Worm (Caenorhabditis elegans) whole organism, L1 larva: ENCODE data around the gene F08F8.11.

Source experiments
- alr-1 ChIP-seq: fragments of 200-800 bp; sonication (Bioruptor generic); optimal IDR thresholded peaks from 2 replicates; lab custom pipeline; 2018; ENCODE audit warnings: borderline replicate concordance, mild to moderate bottlenecking, missing genetic modification characterization, missing compliant biosample characterization
- aly-2 ChIP-seq: fragments of 150-350 bp; optimal IDR thresholded peaks from 2 replicates; lab custom pipeline; 2014; ENCODE audit warnings: missing biosample characterization, missing genetic modification characterization
- ama-1 ChIP-seq: fragments of 150-350 bp; optimal IDR thresholded peaks from 2 replicates; lab custom pipeline; 2014
- blmp-1 ChIP-seq: fragments of 150-350 bp; optimal IDR thresholded peaks from 2 replicates; lab custom pipeline; 2014; ENCODE audit warnings: missing biosample characterization, missing genetic modification characterization
- ceh-8 ChIP-seq: fragments of 200-800 bp; sonication (Bioruptor generic); optimal IDR thresholded peaks from 2 replicates; lab custom pipeline; 2018; ENCODE audit warnings: mild to moderate bottlenecking, missing genetic modification characterization, moderate library complexity, missing compliant biosample characterization
- ceh-88 ChIP-seq: fragments of 200-800 bp; sonication (Bioruptor generic); IDR thresholded peaks from 2 replicates; pipeline ENCODE4 v1.3.6; 2022; ENCODE audit warnings: missing genetic modification characterization, missing compliant biosample characterization
- efl-1 ChIP-seq, 4 experiments: fragments of 150-350 bp; optimal IDR thresholded peaks in 3 of 4; peaks in 1 of 4; 1 replicate in 1 of 4; 2 replicates in 3 of 4; lab custom pipeline; 2014; ENCODE audit warnings: missing biosample characterization in 2 of 4, missing genetic modification characterization in 2 of 4, missing genetic modification reagents in 2 of 4
- efl-3 ChIP-seq: fragments of 200-800 bp; sonication (Bioruptor generic); optimal IDR thresholded peaks from 2 replicates; lab custom pipeline; 2018; ENCODE audit warnings: mild to moderate bottlenecking, missing genetic modification characterization, missing compliant biosample characterization
- elt-2 ChIP-seq: sonication (generic microtip); optimal IDR thresholded peaks from 2 replicates; lab custom pipeline; 2016; ENCODE audit warnings: missing genetic modification characterization, mild to moderate bottlenecking, inconsistent platforms, missing compliant biosample characterization, missing genetic modification reagents
- fkh-10 ChIP-seq: sonication (generic microtip); optimal IDR thresholded peaks from 2 replicates; lab custom pipeline; 2017; ENCODE audit warnings: missing biosample characterization, missing genetic modification reagents, missing genetic modification characterization
- fkh-4 ChIP-seq: sonication (generic microtip); optimal IDR thresholded peaks from 2 replicates; lab custom pipeline; 2016; ENCODE audit warnings: missing compliant biosample characterization, missing genetic modification characterization, borderline replicate concordance
- grh-1 ChIP-seq: fragments of 200-800 bp; sonication (Bioruptor generic); IDR thresholded peaks from 2 replicates; pipeline ENCODE4 v1.3.6; 2022; ENCODE audit warnings: missing genetic modification reagents, missing genetic modification characterization, missing compliant biosample characterization
- hpl-2 ChIP-seq: fragments of 150-350 bp; optimal IDR thresholded peaks from 2 replicates; lab custom pipeline; 2014; ENCODE audit warnings: missing biosample characterization, missing genetic modification reagents, missing genetic modification characterization
- lin-13 ChIP-seq: fragments of 150-350 bp; optimal IDR thresholded peaks from 2 replicates; lab custom pipeline; 2014; ENCODE audit warnings: missing biosample characterization, missing genetic modification reagents, missing genetic modification characterization
- lin-14 ChIP-seq: fragments of 200-800 bp; sonication (Bioruptor generic); optimal IDR thresholded peaks from 2 replicates; lab custom pipeline; 2018; ENCODE audit warnings: mild to moderate bottlenecking, missing genetic modification characterization, moderate library complexity, missing compliant biosample characterization
- lin-39 ChIP-seq: fragments of 150-350 bp; optimal IDR thresholded peaks from 2 replicates; lab custom pipeline; 2014; ENCODE audit warnings: missing biosample characterization, missing genetic modification reagents, missing genetic modification characterization
- lsy-2 ChIP-seq, 2 experiments: fragments of 150-350 bp; optimal IDR thresholded peaks; 2 replicates each; lab custom pipeline; 2014; ENCODE audit warnings: missing biosample characterization in 2 of 2, missing genetic modification characterization in 2 of 2
- mdl-1 ChIP-seq, 2 experiments: fragments of 150-350 bp; optimal IDR thresholded peaks; 2 replicates each; lab custom pipeline; 2014 to 2017; ENCODE audit warnings: missing biosample characterization in 2 of 2, missing genetic modification characterization in 2 of 2, inconsistent platforms in 1 of 2
- nhr-11 ChIP-seq: fragments of 150-350 bp; optimal IDR thresholded peaks from 2 replicates; lab custom pipeline; 2014; ENCODE audit warnings: missing biosample characterization, missing genetic modification characterization
- nhr-76 ChIP-seq: sonication (generic microtip); optimal IDR thresholded peaks from 2 replicates; lab custom pipeline; 2017; ENCODE audit warnings: missing biosample characterization, missing genetic modification characterization
- nhr-84 ChIP-seq: sonication (generic microtip); optimal IDR thresholded peaks from 2 replicates; lab custom pipeline; 2017; ENCODE audit warnings: missing biosample characterization, missing genetic modification characterization
- nhr-90 ChIP-seq: sonication (generic microtip); optimal IDR thresholded peaks from 2 replicates; lab custom pipeline; 2016; ENCODE audit warnings: mild to moderate bottlenecking, missing genetic modification characterization, missing compliant biosample characterization; ENCODE audit not compliant: poor library complexity
- pax-3 ChIP-seq: fragments of 200-800 bp; sonication (Bioruptor generic); optimal IDR thresholded peaks from 2 replicates; lab custom pipeline; 2018; ENCODE audit warnings: mild to moderate bottlenecking, missing genetic modification characterization, moderate library complexity, missing compliant biosample characterization
- rnt-1 ChIP-seq: sonication (generic microtip); optimal IDR thresholded peaks from 2 replicates; lab custom pipeline; 2016; ENCODE audit warnings: mild to moderate bottlenecking, missing genetic modification characterization, moderate library complexity, missing compliant biosample characterization
- sox-4 ChIP-seq: sonication (generic microtip); optimal IDR thresholded peaks from 2 replicates; lab custom pipeline; 2016; ENCODE audit warnings: missing genetic modification characterization, missing compliant biosample characterization
- sup-37 ChIP-seq: fragments of 200-800 bp; sonication (Bioruptor generic); optimal IDR thresholded peaks from 2 replicates; lab custom pipeline; 2018; ENCODE audit warnings: mild to moderate bottlenecking, missing genetic modification characterization, missing compliant biosample characterization
- tlp-1 ChIP-seq: fragments of 150-350 bp; optimal IDR thresholded peaks from 2 replicates; lab custom pipeline; 2014; ENCODE audit warnings: missing biosample characterization, missing genetic modification characterization
- unc-130 ChIP-seq: fragments of 150-350 bp; optimal IDR thresholded peaks from 2 replicates; lab custom pipeline; 2017; ENCODE audit warnings: missing biosample characterization, missing genetic modification characterization, inconsistent platforms
- unc-86 ChIP-seq: sonication (generic microtip); optimal IDR thresholded peaks from 2 replicates; lab custom pipeline; 2016; ENCODE audit warnings: missing genetic modification characterization, missing compliant biosample characterization
- unc-98 ChIP-seq: fragments of 200-800 bp; sonication (Bioruptor generic); IDR thresholded peaks from 2 replicates; pipeline ENCODE4 v1.3.6; 2022; ENCODE audit warnings: missing genetic modification characterization, missing compliant biosample characterization
- zip-4 ChIP-seq: fragments of 200-800 bp; sonication (Bioruptor generic); optimal IDR thresholded peaks from 2 replicates; lab custom pipeline; 2018; ENCODE audit warnings: mild to moderate bottlenecking, missing genetic modification characterization, moderate library complexity, missing compliant biosample characterization
- ztf-11 ChIP-seq, 2 experiments: sonication (generic microtip); optimal IDR thresholded peaks; 2 replicates each; lab custom pipeline; 2016 to 2017; ENCODE audit warnings: missing genetic modification characterization in 2 of 2, missing biosample characterization in 1 of 2, missing compliant biosample characterization in 1 of 2

Gene F08F8.11

DNA sequence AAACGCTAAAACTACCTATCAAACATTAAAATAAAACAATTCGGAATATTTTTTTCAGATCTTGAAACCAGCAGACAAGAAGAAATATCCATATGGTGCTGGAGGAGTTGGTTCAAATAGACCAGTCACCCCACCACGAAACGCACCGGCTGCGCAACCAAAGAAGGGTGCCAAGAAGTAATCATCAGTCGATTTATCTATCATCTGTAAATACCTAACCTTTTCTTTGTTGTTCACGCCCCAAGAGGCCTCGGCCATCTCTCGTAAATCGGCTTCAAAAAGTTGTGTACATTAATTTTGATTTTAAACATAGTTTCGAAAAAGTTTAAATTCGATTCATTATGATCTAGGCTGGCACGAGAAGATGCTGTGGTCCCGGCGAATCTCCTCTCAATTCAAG, 27.7 kb upstream of the F08F8.11 start:
- TF ChIP-seq nhr-11 (no peak), nhr-76 (tag; lab: Kevin White, UChicago) (no peak), lin-39 (no peak), fkh-10 (GFP tag; lab: Kevin White, UChicago) (no peak), grh-1 (GFP tag; lab: Robert Waterston, UW) (peak; percentile 41; the same call in 1 of the 2 replicates)
- TF ChIP-seq, all 84 proteins: peak for 1

DNA sequence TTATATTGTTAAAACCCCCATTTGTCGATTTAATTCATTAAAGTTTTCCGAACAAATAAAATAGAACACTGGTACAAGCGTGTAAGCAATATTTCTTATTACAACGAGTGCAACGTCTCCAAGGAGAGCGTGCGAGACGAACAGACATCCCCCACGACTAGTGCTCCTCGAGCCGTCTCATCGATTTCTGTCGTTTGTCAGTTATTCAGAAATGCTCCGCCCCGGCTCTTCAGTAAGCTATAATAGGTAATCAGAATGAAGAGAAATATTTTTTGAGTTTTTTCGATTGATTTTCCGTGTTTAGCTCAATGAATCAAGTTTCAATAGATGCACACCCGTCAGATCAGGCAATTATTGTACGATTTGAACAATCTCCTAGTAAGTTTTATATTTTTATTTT, 27.0 kb upstream of the F08F8.11 start, which contains the start of gene kap-1:
kap-1 (plus strand) TSS at position 143 of the 400 bp plus-strand sequence.
- TF ChIP-seq lsy-2 (tag; optimal IDR thresholded peaks at IDR 0.05; lab: Kevin White, UChicago): peak in 1 of 2 experiments; percentile 12
- TF ChIP-seq elt-2 (tag; lab: Kevin White, UChicago): peak; percentile 14
- peak; percentile 42 for TF ChIP-seq ama-1 (lab: Kevin White, UChicago)
- TF ChIP-seq lin-13 (GFP tag; lab: Kevin White, UChicago): no peak
- peak; percentile 9 for TF ChIP-seq rnt-1 (tag; lab: Kevin White, UChicago)
- no peak for TF ChIP-seq unc-86 (tag; lab: Kevin White, UChicago)
- TF ChIP-seq ztf-11 (tag; optimal IDR thresholded peaks at IDR 0.05; lab: Kevin White, UChicago): no peak
- no peak for TF ChIP-seq nhr-84 (tag; lab: Kevin White, UChicago)
- TF ChIP-seq efl-1 (optimal IDR thresholded peaks at IDR 0.05; lab: Kevin White, UChicago): no peak
- TF ChIP-seq efl-1 (GFP tag; optimal IDR thresholded peaks at IDR 0.05 in 1 of 2; lab: Kevin White, UChicago): peak in 1 of 2 experiments; percentile 86

DNA sequence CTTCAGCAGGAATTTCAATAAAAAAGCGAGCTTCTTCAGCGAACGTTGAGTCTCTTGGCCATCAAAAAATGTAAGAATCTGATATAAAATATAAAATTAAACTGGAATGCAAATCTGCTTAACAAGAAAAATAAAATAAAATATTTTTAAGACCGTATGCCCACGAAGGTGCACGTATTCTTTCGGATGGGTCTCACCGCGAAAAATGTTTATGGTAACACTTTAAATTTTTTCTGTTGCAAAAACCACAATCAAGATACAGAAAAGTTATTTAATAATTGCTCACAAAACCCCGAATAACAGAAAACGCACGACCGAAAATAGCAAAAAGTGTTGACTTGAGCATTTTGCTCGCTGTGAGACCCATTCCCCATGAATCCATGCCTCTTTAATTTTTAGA, 26.6 kb upstream of the F08F8.11 start:
- TF ChIP-seq aly-2 (tag; lab: Kevin White, UChicago) (no peak), lin-13 (GFP tag; lab: Kevin White, UChicago) (no peak), pax-3 (tag; lab: Kevin White, UChicago) (no peak), grh-1 (GFP tag; lab: Robert Waterston, UW) (no peak), blmp-1 (tag; lab: Kevin White, UChicago) (no peak), sox-4 (no peak)

DNA sequence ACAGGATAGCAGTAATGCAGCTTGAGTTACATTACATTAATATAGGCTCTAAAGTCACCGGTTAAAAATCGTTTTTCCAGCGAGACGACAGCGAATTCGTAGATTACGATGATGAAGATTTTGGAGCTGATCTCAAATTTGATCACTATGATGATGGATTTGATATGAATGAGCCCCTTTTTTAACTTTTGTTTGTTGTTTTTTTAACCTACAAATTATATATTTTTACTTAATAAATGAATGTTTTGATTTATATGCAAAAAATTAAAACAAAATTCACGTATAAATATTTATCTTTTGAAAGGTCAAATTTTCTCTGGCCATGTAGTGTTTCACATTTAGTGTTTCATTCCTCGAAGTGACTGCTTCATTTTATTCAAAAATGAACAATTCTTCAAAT, 22.3 kb upstream of the F08F8.11 start, which contains the start of gene F08F8.6:
F08F8.6 (plus strand) TSS at position 301 of the 400 bp plus-strand sequence.
- TF ChIP-seq sup-37 (no peak), efl-1 (optimal IDR thresholded peaks at IDR 0.05; lab: Kevin White, UChicago) (no peak), efl-1 (GFP tag; optimal IDR thresholded peaks at IDR 0.05 in 1 of 2; lab: Kevin White, UChicago) (peak in 1 of 2 experiments; percentile 62)
- TF ChIP-seq, all 84 proteins: peak for 1

DNA sequence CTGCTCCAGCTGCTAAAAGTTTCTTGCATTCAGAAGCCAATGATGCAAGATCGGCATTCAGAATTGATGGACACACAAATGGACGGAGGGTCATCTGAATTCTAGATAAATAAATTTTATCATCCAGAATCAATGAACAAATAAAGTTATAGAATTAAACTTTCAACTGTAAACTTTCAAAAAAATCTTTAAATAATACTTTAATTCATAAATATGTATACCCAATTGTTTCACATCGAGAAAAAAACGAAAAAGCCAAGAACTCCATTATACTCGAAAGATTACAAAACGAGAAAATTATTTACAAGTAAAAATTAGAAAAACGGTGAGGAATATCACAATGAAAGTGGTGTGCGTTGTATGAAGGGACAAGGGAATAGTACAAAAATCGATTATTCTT, 18.7 kb upstream of the F08F8.11 start, which contains the start of gene F08F8.7:
F08F8.7 (minus strand) TSS at position 101 of the 400 bp plus-strand sequence.
- TF ChIP-seq ceh-88 (GFP tag; lab: Robert Waterston, UW) (no peak), alr-1 (tag; lab: Kevin White, UChicago) (no peak), unc-130 (tag; lab: Kevin White, UChicago) (no peak), zip-4 (GFP tag; lab: Kevin White, UChicago) (no peak), mdl-1 (tag; optimal IDR thresholded peaks at IDR 0.05; lab: Kevin White, UChicago) (no peak), ceh-8 (GFP tag; lab: Kevin White, UChicago) (no peak), sox-4 (no peak), fkh-4 (no peak), fkh-10 (GFP tag; lab: Kevin White, UChicago) (no peak), unc-98 (GFP tag; lab: Robert Waterston, UW) (no peak), nhr-90 (tag; lab: Kevin White, UChicago) (no peak), lin-14 (GFP tag; lab: Kevin White, UChicago) (no peak), tlp-1 (tag; lab: Kevin White, UChicago) (no peak), hpl-2 (no peak), efl-3 (GFP tag; lab: Kevin White, UChicago) (no peak)
- TF ChIP-seq, all 84 proteins: peak for 0
